Fruit fly (Drosophila melanogaster) whole organism, embryonic: ENCODE measurements around the gene holn1.

Source experiments
- Abd-B ChIP-seq: fragments of 200-800 bp; sonication (Bioruptor generic); optimal IDR thresholded peaks from 2 replicates; lab custom pipeline; 2018; ENCODE audit warnings: missing biosample characterization, mild to moderate bottlenecking, missing genetic modification characterization, moderate library complexity
- Atf-2 ChIP-seq: fragments of 200-800 bp; sonication (Bioruptor generic); optimal IDR thresholded peaks from 2 replicates; lab custom pipeline; 2016; ENCODE audit warnings: missing biosample characterization, missing genetic modification characterization
- Awh ChIP-seq: fragments of 200-800 bp; sonication (Bioruptor generic); IDR thresholded peaks from 2 replicates; pipeline ENCODE4, ENCODE4 v1.3.6; 2022; ENCODE audit warnings: missing biosample characterization, missing genetic modification characterization
- BtbVII ChIP-seq: fragments of 200-800 bp; sonication (Bioruptor generic); optimal IDR thresholded peaks from 3 replicates; lab custom pipeline; 2017; ENCODE audit warnings: missing biosample characterization, mild to moderate bottlenecking, missing genetic modification characterization
- CG10147 ChIP-seq: fragments of 200-800 bp; sonication (Bioruptor generic); optimal IDR thresholded peaks from 2 replicates; lab custom pipeline; 2019; ENCODE audit warnings: missing biosample characterization, mild to moderate bottlenecking, missing genetic modification characterization, moderate library complexity
- CG10274 ChIP-seq: fragments of 200-800 bp; sonication (Bioruptor generic); optimal IDR thresholded peaks from 3 replicates; lab custom pipeline; 2017; ENCODE audit warnings: missing biosample characterization, mild to moderate bottlenecking, missing genetic modification characterization
- CG11093 ChIP-seq: fragments of 200-800 bp; sonication (Bioruptor generic); IDR thresholded peaks from 3 replicates; pipeline ENCODE4 v1.3.6; 2022; ENCODE audit warnings: missing biosample characterization, missing genetic modification characterization
- CG11247 ChIP-seq: fragments of 200-800 bp; sonication (Bioruptor generic); IDR thresholded peaks from 2 replicates; pipeline ENCODE4 v1.3.6; 2022; ENCODE audit warnings: missing biosample characterization, missing genetic modification characterization
- CG11398 ChIP-seq: fragments of 200-800 bp; sonication (Bioruptor generic); optimal IDR thresholded peaks from 2 replicates; lab custom pipeline; 2016; ENCODE audit warnings: missing biosample characterization, missing genetic modification characterization
- CG11456 ChIP-seq: fragments of 200-800 bp; sonication (Bioruptor generic); IDR thresholded peaks from 3 replicates; pipeline ENCODE4 v1.3.6; 2022; ENCODE audit warnings: missing biosample characterization, missing genetic modification characterization
- CG11695 ChIP-seq: fragments of 200-800 bp; sonication (Bioruptor generic); IDR thresholded peaks from 3 replicates; pipeline ENCODE4 v1.3.6; 2022; ENCODE audit warnings: missing biosample characterization, missing genetic modification characterization
- CG11696 ChIP-seq: fragments of 200-800 bp; sonication (Bioruptor generic); IDR thresholded peaks from 2 replicates; pipeline ENCODE4 v1.3.6; 2022; ENCODE audit warnings: missing biosample characterization, missing genetic modification characterization
- CG1233 ChIP-seq: fragments of 200-800 bp; sonication (Bioruptor generic); optimal IDR thresholded peaks from 4 replicates; lab custom pipeline; 2018; ENCODE audit warnings: missing biosample characterization, mild to moderate bottlenecking, missing genetic modification characterization
- CG14965 ChIP-seq: fragments of 200-800 bp; sonication (Bioruptor generic); optimal IDR thresholded peaks from 2 replicates; lab custom pipeline; 2016; ENCODE audit warnings: missing biosample characterization, missing genetic modification characterization, borderline replicate concordance
- CG1603 ChIP-seq: fragments of 200-800 bp; sonication (Bioruptor generic); optimal IDR thresholded peaks from 2 replicates; lab custom pipeline; 2019; ENCODE audit warnings: missing biosample characterization, mild to moderate bottlenecking, missing genetic modification characterization, moderate library complexity
- CG1647 ChIP-seq: fragments of 200-800 bp; sonication (Bioruptor generic); optimal IDR thresholded peaks from 3 replicates; lab custom pipeline; 2016; ENCODE audit warnings: missing biosample characterization, missing genetic modification characterization
- CG3407 ChIP-seq: fragments of 200-800 bp; sonication (Bioruptor generic); optimal IDR thresholded peaks from 2 replicates; lab custom pipeline; 2018; ENCODE audit warnings: missing biosample characterization, mild to moderate bottlenecking, missing genetic modification characterization
- CG34422 ChIP-seq: fragments of 200-800 bp; sonication (Bioruptor generic); IDR thresholded peaks from 3 replicates; pipeline ENCODE4 v1.3.6; 2022; ENCODE audit warnings: missing biosample characterization, missing genetic modification characterization
- CG4617 ChIP-seq: fragments of 200-800 bp; sonication (Bioruptor generic); optimal IDR thresholded peaks from 3 replicates; lab custom pipeline; 2016; ENCODE audit warnings: missing biosample characterization, missing genetic modification characterization, borderline replicate concordance
- CG5245 ChIP-seq: fragments of 200-800 bp; sonication (Bioruptor generic); optimal IDR thresholded peaks from 3 replicates; lab custom pipeline; 2016; ENCODE audit warnings: missing biosample characterization, missing genetic modification characterization
- CG7271 ChIP-seq: fragments of 200-800 bp; sonication (Bioruptor generic); optimal IDR thresholded peaks from 2 replicates; lab custom pipeline; 2018; ENCODE audit warnings: missing biosample characterization, mild to moderate bottlenecking, missing genetic modification characterization, moderate library complexity
- Doc3 ChIP-seq: fragments of 200-800 bp; sonication (Bioruptor generic); IDR thresholded peaks from 3 replicates; pipeline ENCODE4 v1.3.6; 2022; ENCODE audit warnings: missing biosample characterization, missing genetic modification characterization; ENCODE audit not compliant: partially characterized antibody
- ERR ChIP-seq: fragments of 200-800 bp; sonication (Bioruptor generic); optimal IDR thresholded peaks from 2 replicates; lab custom pipeline; 2016; ENCODE audit warnings: missing biosample characterization, missing genetic modification characterization
- Gug ChIP-seq: fragments of 200-800 bp; sonication (Bioruptor generic); IDR thresholded peaks from 4 replicates; pipeline ENCODE4 v1.3.6; 2022; ENCODE audit warnings: missing biosample characterization, missing genetic modification characterization
- HLH3B ChIP-seq: fragments of 200-800 bp; sonication (Bioruptor generic); IDR thresholded peaks from 2 replicates; pipeline ENCODE4 v1.3.6; 2022; ENCODE audit warnings: missing biosample characterization, missing genetic modification characterization
- Hr3 ChIP-seq: fragments of 200-800 bp; sonication (Bioruptor generic); optimal IDR thresholded peaks from 3 replicates; lab custom pipeline; 2016; ENCODE audit warnings: missing biosample characterization, missing genetic modification characterization
- Hr39 ChIP-seq: fragments of >200 bp; optimal IDR thresholded peaks from 2 replicates; lab custom pipeline; 2017
- Jarid2 ChIP-seq: fragments of 200-800 bp; sonication (Bioruptor generic); optimal IDR thresholded peaks from 3 replicates; lab custom pipeline; 2017; ENCODE audit warnings: mild to moderate bottlenecking, missing biosample characterization, missing genetic modification reagents, missing genetic modification characterization
- Lhr ChIP-seq: fragments of 200-800 bp; sonication (Bioruptor generic); optimal IDR thresholded peaks from 3 replicates; lab custom pipeline; 2017; ENCODE audit warnings: mild to moderate bottlenecking, missing biosample characterization, missing genetic modification reagents, missing genetic modification characterization
- MESR4 ChIP-seq: fragments of 200-800 bp; sonication (Bioruptor generic); optimal IDR thresholded peaks from 2 replicates; lab custom pipeline; 2018; ENCODE audit warnings: missing biosample characterization, mild to moderate bottlenecking, missing genetic modification characterization, moderate library complexity
- NFAT ChIP-seq: fragments of 200-800 bp; sonication (Bioruptor generic); IDR thresholded peaks from 2 replicates; pipeline ENCODE4 v1.3.6; 2022; ENCODE audit warnings: missing biosample characterization, missing genetic modification characterization
- NfI ChIP-seq: fragments of 200-800 bp; sonication (Bioruptor generic); optimal IDR thresholded peaks from 3 replicates; lab custom pipeline; 2018; ENCODE audit warnings: missing biosample characterization, mild to moderate bottlenecking, missing genetic modification characterization, moderate library complexity
- ara ChIP-seq: fragments of 200-800 bp; sonication (Bioruptor generic); IDR thresholded peaks from 2 replicates; pipeline ENCODE4 v1.3.6; 2022; ENCODE audit warnings: missing biosample characterization, missing genetic modification characterization
- btn ChIP-seq: fragments of 200-800 bp; sonication (Bioruptor generic); optimal IDR thresholded peaks from 2 replicates; lab custom pipeline; 2016; ENCODE audit warnings: missing biosample characterization, missing genetic modification characterization
- dimm ChIP-seq: fragments of 200-800 bp; sonication (Bioruptor generic); IDR thresholded peaks from 2 replicates; pipeline ENCODE4 v1.3.6; 2022; ENCODE audit warnings: missing biosample characterization, missing genetic modification characterization
- dm ChIP-seq: fragments of 200-800 bp; sonication (Bioruptor generic); optimal IDR thresholded peaks from 3 replicates; lab custom pipeline; 2016; ENCODE audit warnings: missing biosample characterization, missing genetic modification characterization
- dmrt99B ChIP-seq: fragments of 200-800 bp; sonication (Bioruptor generic); optimal IDR thresholded peaks from 2 replicates; lab custom pipeline; 2018; ENCODE audit warnings: missing biosample characterization, mild to moderate bottlenecking, missing genetic modification characterization, moderate library complexity
- dysf ChIP-seq: fragments of 200-800 bp; sonication (Bioruptor generic); IDR thresholded peaks from 3 replicates; pipeline ENCODE4 v1.3.6; 2022; ENCODE audit warnings: missing biosample characterization, missing genetic modification characterization
- fd102C ChIP-seq: fragments of 200-800 bp; sonication (Bioruptor generic); optimal IDR thresholded peaks from 2 replicates; lab custom pipeline; 2018; ENCODE audit warnings: missing biosample characterization, mild to moderate bottlenecking, missing genetic modification characterization, moderate library complexity
- gce ChIP-seq: fragments of 200-800 bp; sonication (Bioruptor generic); IDR thresholded peaks from 3 replicates; pipeline ENCODE4 v1.3.6; 2022; ENCODE audit warnings: missing biosample characterization, missing genetic modification characterization
- gfzf ChIP-seq: fragments of 200-800 bp; sonication (Bioruptor generic); optimal IDR thresholded peaks from 2 replicates; lab custom pipeline; 2016; ENCODE audit warnings: missing biosample characterization, mild to moderate bottlenecking, missing genetic modification characterization, moderate library complexity
- jumu ChIP-seq: fragments of 200-800 bp; sonication (Bioruptor generic); optimal IDR thresholded peaks from 3 replicates; lab custom pipeline; 2016; ENCODE audit warnings: missing biosample characterization, missing genetic modification characterization
- phol ChIP-seq: fragments of 200-800 bp; sonication (Bioruptor generic); optimal IDR thresholded peaks from 3 replicates; lab custom pipeline; 2018; ENCODE audit warnings: missing biosample characterization, mild to moderate bottlenecking, missing genetic modification characterization, moderate library complexity
- ranshi ChIP-seq: fragments of 200-800 bp; sonication (Bioruptor generic); IDR thresholded peaks from 2 replicates; pipeline ENCODE4 v1.3.6; 2022; ENCODE audit warnings: missing biosample characterization, missing genetic modification characterization
- shn ChIP-seq: fragments of 200-800 bp; sonication (Bioruptor generic); optimal IDR thresholded peaks from 3 replicates; lab custom pipeline; 2016; ENCODE audit warnings: missing biosample characterization, missing genetic modification characterization
- slbo ChIP-seq: fragments of 200-800 bp; sonication (Bioruptor generic); IDR thresholded peaks from 2 replicates; pipeline ENCODE4 v1.3.6; 2022; ENCODE audit warnings: missing biosample characterization, missing genetic modification characterization
- tin ChIP-seq: fragments of 200-800 bp; sonication (Bioruptor generic); optimal IDR thresholded peaks from 3 replicates; lab custom pipeline; 2016; ENCODE audit warnings: missing biosample characterization, missing genetic modification characterization
- trh ChIP-seq: fragments of 200-800 bp; sonication (Bioruptor generic); optimal IDR thresholded peaks from 2 replicates; lab custom pipeline; 2016; ENCODE audit warnings: missing biosample characterization, missing genetic modification characterization
- ttk ChIP-seq: fragments of 200-800 bp; sonication (Bioruptor generic); IDR thresholded peaks from 2 replicates; pipeline ENCODE4 v2.1.2; 2022; ENCODE audit warnings: missing biosample characterization, missing genetic modification characterization

The holn1 gene

DNA sequence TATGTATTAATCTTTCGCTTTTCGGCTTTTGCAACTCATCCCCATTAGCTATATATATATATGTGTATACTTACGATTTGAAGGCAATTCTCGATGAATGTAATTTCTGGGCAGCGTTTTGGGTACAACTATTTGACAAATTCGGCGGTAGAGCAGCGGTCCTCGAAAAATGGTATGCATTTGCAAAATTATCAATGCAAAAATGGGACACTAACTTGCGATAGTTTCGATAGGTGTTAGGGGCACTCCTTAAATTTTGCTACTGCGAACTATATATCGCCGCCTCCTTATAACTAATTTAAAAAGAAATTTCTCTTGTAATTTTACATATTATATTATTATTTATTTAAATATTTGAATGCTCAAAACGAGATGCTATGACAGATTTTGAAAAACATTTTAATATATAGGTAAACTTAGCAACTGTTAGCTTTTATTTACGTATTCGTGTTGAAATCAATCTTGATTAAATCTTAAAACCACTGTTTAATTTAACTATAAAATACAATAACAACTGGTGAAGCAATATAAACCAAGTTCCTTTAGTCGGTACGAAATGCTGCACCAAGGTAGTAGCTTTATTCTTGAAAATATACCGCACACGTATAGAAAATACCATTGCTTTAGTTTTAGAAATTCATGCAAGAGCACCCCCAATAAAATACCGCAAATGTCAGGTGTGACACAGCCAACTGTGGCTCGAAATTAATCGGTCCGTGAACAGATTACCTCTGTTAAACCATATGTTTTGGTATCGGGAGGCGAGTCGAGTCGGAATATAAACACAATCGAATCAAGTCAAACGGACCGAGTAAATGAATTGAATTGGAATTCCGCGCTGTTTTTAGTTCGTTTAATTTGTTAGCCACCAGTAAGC is 22.3 kb upstream of the holn1 start, which contains the start of the genes CG5355 and Klp31E (continued):
- TF ChIP-seq CG4617 (GFP tag; lab: Kevin White, UChicago) (peak; percentile 6), CG1647 (GFP tag; lab: Kevin White, UChicago) (peak; percentile 10), CG1603 (tag; lab: Kevin White, UChicago) (peak; percentile 78), Awh (no peak), CG11247 (GFP tag; lab: Robert Waterston, UW) (peak; percentile 44; the same call in 1 of the 2 replicates), CG11695 (GFP tag; lab: Robert Waterston, UW) (no peak; the same call in 2 of the 3 replicates), Atf-2 (GFP tag; lab: Kevin White, UChicago) (peak; percentile 45), Gug (GFP tag; lab: Robert Waterston, UW) (no peak), CG1233 (GFP tag; lab: Kevin White, UChicago) (peak; percentile 62), dimm (GFP tag; lab: Robert Waterston, UW) (no peak), fd102C (no peak), CG10274 (GFP tag; lab: Kevin White, UChicago) (peak; percentile 1), Abd-B (GFP tag; lab: Kevin White, UChicago) (no peak), ranshi (GFP tag; lab: Robert Waterston, UW) (0 out of 2 replicates have a peak, but pooled peaks have one; percentile 44), CG11093 (GFP tag; lab: Robert Waterston, UW) (no peak), CG5245 (GFP tag; lab: Kevin White, UChicago) (no peak), CG11456 (GFP tag; lab: Robert Waterston, UW) (0 out of 3 replicates have a peak, but pooled peaks have one; percentile 42), BtbVII (peak; percentile 56), Lhr (GFP tag; lab: Kevin White, UChicago) (peak; percentile 19), CG11696 (peak; percentile 61; the same call in 1 of the 2 replicates), phol (tag; lab: Kevin White, UChicago) (peak; percentile 83), Hr3 (GFP tag; lab: Kevin White, UChicago) (peak; percentile 71), btn (GFP tag; lab: Kevin White, UChicago) (no peak), dmrt99B (no peak), slbo (GFP tag; lab: Robert Waterston, UW) (peak; percentile 81), NfI (GFP tag; lab: Kevin White, UChicago) (peak; percentile 53), ttk (GFP tag; lab: Robert Waterston, UW) (no peak), dysf (GFP tag; lab: Robert Waterston, UW) (peak; percentile 61; the same call in 2 of the 3 replicates), jumu (peak; percentile 57), ara (GFP tag; lab: Robert Waterston, UW) (peak; percentile 72), CG3407 (GFP tag; lab: Kevin White, UChicago) (no peak), CG14965 (GFP tag; lab: Kevin White, UChicago) (no peak), tin (GFP tag; lab: Kevin White, UChicago) (peak; percentile 57), NFAT (peak; percentile 68; the same call in 1 of the 2 replicates), gce (peak; percentile 32; the same call in 1 of the 3 replicates), ERR (GFP tag; lab: Kevin White, UChicago) (no peak), Doc3 (peak; percentile 72), Hr39 (lab: Kevin White, UChicago) (no peak), Jarid2 (GFP tag; lab: Kevin White, UChicago) (no peak), HLH3B (GFP tag; lab: Robert Waterston, UW) (no peak), MESR4 (GFP tag; lab: Kevin White, UChicago) (peak; percentile 53), CG11398 (no peak), CG34422 (peak; percentile 18; the same call in 1 of the 3 replicates), CG7271 (tag; lab: Kevin White, UChicago) (no peak), dm (GFP tag; lab: Kevin White, UChicago) (peak; percentile 18), trh (peak; percentile 13), CG10147 (peak; percentile 63), shn (GFP tag; lab: Kevin White, UChicago) (peak; percentile 20), gfzf (peak; percentile 23)
